Fruit fly (Drosophila melanogaster): ENCODE measurements around the gene NPFR.

dm6 chr3R:6154773-6155295 is 32.3 kb upstream of the NPFR start:
- TF ChIP-seq psq (optimal IDR thresholded peaks at IDR 0.05): no peak
- no peak for TF ChIP-seq Sin3A (optimal IDR thresholded peaks at IDR 0.05)
